Fruit fly (Drosophila melanogaster) Kc167 (cell line): ENCODE measurements around the gene fkh.

Experiments used
- Myc ChIP-seq: fragments of >200 bp; optimal IDR thresholded peaks from 2 replicates; lab custom pipeline; 2017; ENCODE audit warnings: missing external identifiers
- Sin3A ChIP-seq: fragments of >200 bp; optimal IDR thresholded peaks from 2 replicates; lab custom pipeline; 2018; ENCODE audit warnings: missing external identifiers
- h ChIP-seq: fragments of >200 bp; optimal IDR thresholded peaks from 3 replicates; lab custom pipeline; 2018; ENCODE audit warnings: missing external identifiers
- insv ChIP-seq: fragments of >200 bp; optimal IDR thresholded peaks from 3 replicates; lab custom pipeline; 2018; ENCODE audit warnings: missing external identifiers
- psq ChIP-seq: fragments of >200 bp; optimal IDR thresholded peaks from 2 replicates; lab custom pipeline; 2017; ENCODE audit warnings: missing external identifiers
- ttk ChIP-seq: sonication (Bioruptor generic); optimal IDR thresholded peaks from 2 replicates; lab custom pipeline; 2017; ENCODE audit warnings: missing external identifiers

fkh gene

DNA sequence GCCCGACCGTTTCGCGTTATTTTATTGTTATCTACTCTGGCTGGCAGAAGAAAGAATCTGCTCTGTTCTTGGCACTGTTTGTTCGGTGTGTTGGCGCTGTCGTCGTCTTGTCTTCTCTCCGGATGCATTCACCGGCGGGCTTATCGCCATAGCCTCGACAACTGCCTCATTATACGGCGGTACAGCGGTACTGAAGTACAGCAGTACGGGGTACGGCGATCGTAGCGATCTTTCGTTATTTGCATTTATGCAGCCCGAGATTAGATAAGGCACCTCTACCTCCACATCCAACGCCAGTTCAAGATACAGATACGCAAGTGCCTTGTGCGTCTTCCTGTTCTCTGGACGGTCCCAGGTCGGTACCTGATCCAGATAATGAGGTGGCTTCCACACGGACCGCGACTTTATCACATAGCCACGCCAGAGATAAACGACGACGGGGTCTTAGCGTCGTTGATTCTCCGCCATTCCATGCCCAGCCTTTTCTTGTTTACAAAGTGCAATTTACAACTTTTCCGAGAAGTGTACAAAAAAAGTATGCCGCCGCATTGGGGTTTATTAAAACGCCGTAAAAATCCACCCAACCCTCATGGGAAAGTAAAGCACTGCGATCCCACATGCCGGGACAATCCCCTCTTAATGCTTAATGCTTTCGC, 16.8 kb downstream of the fkh start:
- no peak for TF ChIP-seq insv (lab: Kevin White, UChicago)
- TF ChIP-seq ttk (lab: Kevin White, UChicago): no peak
- no peak for TF ChIP-seq psq (lab: Kevin White, UChicago)
- TF ChIP-seq h (lab: Kevin White, UChicago): no peak
- TF ChIP-seq Myc (lab: Kevin White, UChicago): no peak
- no peak for TF ChIP-seq Sin3A (lab: Kevin White, UChicago)

DNA sequence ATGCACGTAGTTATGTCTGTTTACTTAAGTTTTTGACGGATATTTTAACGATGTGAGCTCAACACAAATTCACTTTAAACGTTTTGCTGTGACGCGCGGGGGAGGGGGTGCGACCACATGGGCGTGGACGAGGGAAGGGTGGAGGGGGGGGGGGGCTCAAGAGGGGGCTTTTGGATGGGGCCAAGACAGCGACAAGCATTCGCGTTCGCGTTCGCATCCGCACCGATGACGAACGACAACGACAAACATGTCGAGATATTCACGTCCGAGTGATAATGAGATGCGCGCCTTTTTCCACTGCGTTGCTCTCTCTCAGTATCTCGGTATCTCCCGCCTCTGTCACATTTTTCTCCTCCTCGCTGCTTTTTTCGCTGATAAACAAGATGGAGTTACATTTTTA, 21.5 kb downstream of the fkh start:
- no peak for TF ChIP-seq h (lab: Kevin White, UChicago)
- no peak for TF ChIP-seq insv (lab: Kevin White, UChicago)

- TF ChIP-seq ttk (lab: Kevin White, UChicago) (no peak), psq (lab: Kevin White, UChicago) (no peak), Myc (lab: Kevin White, UChicago) (no peak), insv (lab: Kevin White, UChicago) (no peak), Sin3A (lab: Kevin White, UChicago) (no peak), h (lab: Kevin White, UChicago) (no peak)
These were observed 22.3 kb downstream of the fkh start for dm6 chr3R:28562654-28563198.

DNA sequence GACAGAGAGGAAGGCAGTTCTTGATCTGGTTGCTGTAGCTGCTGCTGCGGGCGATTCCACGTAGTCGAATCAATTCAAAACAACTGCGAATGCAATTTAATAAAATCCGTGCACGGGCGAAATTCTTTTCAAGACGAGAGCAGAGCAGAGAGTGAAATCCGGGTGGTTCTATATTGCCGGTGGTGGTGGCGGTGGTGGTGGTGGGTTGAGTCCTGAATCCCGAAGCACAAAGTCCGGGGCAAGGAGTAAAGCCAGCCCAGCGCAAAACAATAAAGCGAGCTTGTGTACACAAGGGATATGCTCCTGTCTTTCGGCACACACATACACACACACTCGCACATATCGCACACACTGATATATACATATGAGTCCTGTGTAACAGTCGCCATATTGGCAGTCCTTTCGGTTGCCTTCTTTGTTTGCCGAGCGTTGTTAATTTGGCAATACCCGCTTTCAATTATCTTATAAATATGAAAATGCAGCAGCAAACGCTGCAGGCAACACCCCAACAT, 23.7 kb downstream of the fkh start:
- no peak for TF ChIP-seq h (lab: Kevin White, UChicago)
- TF ChIP-seq insv (lab: Kevin White, UChicago): no peak
- no peak for TF ChIP-seq Myc (lab: Kevin White, UChicago)
- no peak for TF ChIP-seq ttk (lab: Kevin White, UChicago)
- no peak for TF ChIP-seq Sin3A (lab: Kevin White, UChicago)
- no peak for TF ChIP-seq psq (lab: Kevin White, UChicago)

- TF ChIP-seq insv (lab: Kevin White, UChicago): no peak
- no peak for TF ChIP-seq Myc (lab: Kevin White, UChicago)
- TF ChIP-seq Sin3A (lab: Kevin White, UChicago): no peak
- TF ChIP-seq psq (lab: Kevin White, UChicago): no peak
These were observed 26.3 kb downstream of the fkh start for dm6 chr3R:28558801-28559200.

DNA sequence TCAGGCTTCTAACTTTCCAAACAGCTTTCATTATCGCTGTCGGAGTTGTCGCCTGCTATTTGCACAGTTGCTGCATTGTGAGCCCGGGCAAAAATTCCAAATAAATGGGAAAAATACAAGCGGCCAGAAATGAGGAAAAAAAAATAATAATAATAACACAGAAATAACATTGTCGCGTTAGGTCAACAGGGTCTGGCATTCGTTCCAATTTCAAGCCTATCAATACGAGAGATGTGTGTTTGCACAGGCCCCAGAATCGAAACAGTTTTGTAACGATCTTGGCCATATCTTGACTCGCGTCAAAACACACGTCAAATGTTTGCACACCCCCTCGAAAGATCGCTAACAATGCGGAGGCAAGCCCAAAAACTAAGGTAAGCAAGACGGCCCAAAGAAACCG, 28.7 kb downstream of the fkh start:
- TF ChIP-seq psq (lab: Kevin White, UChicago): no peak

dm6 chr3R:28555793-28556192, 29.3 kb downstream of the fkh start:
- TF ChIP-seq psq (lab: Kevin White, UChicago) (no peak), ttk (lab: Kevin White, UChicago) (no peak), h (lab: Kevin White, UChicago) (no peak)

DNA sequence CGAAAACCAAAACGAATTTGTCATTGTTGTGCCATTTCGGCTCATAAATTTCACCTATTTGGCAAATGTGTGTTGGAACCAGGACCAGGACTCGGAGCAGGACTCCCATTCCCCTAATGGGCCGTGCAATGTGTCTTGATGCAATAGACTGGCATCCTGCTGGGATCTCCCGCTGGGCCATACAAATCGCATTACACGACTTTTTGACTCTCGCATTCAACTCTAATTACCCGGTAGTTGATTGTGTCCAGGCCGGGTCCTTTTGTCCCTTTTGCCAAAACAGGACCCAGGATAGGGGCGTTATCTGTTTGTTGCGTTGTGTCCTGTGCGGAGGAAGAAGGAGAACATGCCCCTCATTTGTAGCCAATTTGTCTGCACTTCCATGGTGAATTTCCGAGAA, 29.7 kb downstream of the fkh start:
- no peak for TF ChIP-seq ttk (lab: Kevin White, UChicago)
- no peak for TF ChIP-seq insv (lab: Kevin White, UChicago)
- TF ChIP-seq h (lab: Kevin White, UChicago): no peak
- no peak for TF ChIP-seq psq (lab: Kevin White, UChicago)
- TF ChIP-seq Myc (lab: Kevin White, UChicago): no peak
- TF ChIP-seq Sin3A (lab: Kevin White, UChicago): no peak

- no peak for TF ChIP-seq ttk (lab: Kevin White, UChicago)
- TF ChIP-seq h (lab: Kevin White, UChicago): no peak
- no peak for TF ChIP-seq Sin3A (lab: Kevin White, UChicago)
- no peak for TF ChIP-seq Myc (lab: Kevin White, UChicago)
- no peak for TF ChIP-seq psq (lab: Kevin White, UChicago)
- no peak for TF ChIP-seq insv (lab: Kevin White, UChicago)
These were observed 32.0 kb downstream of the fkh start for dm6 chr3R:28553023-28553422.

dm6 chr3R:28552249-28552648, 32.8 kb downstream of the fkh start:
- TF ChIP-seq psq (lab: Kevin White, UChicago): no peak
- no peak for TF ChIP-seq insv (lab: Kevin White, UChicago)
- TF ChIP-seq Sin3A (lab: Kevin White, UChicago): no peak
- no peak for TF ChIP-seq ttk (lab: Kevin White, UChicago)
- TF ChIP-seq Myc (lab: Kevin White, UChicago): no peak
- no peak for TF ChIP-seq h (lab: Kevin White, UChicago)

dm6 chr3R:28548457-28548856, 36.6 kb downstream of the fkh start:
- TF ChIP-seq psq (lab: Kevin White, UChicago): no peak
- TF ChIP-seq Myc (lab: Kevin White, UChicago): no peak

DNA sequence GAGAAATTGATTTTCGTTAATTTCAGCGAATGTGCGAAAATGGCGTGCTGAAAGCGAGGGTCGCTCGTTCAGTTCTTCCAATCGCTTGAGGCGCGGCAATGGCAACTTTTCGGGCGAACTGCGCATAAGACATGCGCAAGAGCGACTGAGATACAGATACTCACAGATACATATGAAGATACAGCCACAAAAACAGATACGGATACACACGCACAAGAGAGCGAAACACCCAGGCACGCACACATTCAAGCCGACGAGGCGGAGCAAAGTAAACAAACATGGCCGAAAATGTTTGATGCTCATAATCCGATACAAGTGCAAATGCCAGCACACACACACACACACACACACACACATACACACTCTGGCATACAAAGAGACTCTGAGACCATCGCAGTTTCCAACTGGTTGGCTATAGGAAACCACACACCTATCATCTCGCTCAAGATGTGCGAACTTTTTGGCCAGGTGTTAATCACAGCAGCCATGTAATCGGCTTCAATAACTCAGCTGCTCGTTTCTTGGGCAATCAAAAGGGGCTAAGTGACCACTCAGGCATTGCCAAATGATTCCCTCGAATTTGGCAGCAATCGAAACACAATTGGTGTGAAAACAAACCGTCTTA, 37.8 kb downstream of the fkh start:
- TF ChIP-seq psq (lab: Kevin White, UChicago) (no peak), h (lab: Kevin White, UChicago) (no peak), Sin3A (lab: Kevin White, UChicago) (no peak), Myc (lab: Kevin White, UChicago) (no peak), insv (lab: Kevin White, UChicago) (no peak), ttk (lab: Kevin White, UChicago) (no peak)
